Fruit fly (Drosophila melanogaster) Kc167 (cell line): ENCODE measurements around the gene CG32708.

ENCODE experiments used
- Myc ChIP-seq: fragments of >200 bp; optimal IDR thresholded peaks from 2 replicates; lab custom pipeline; 2017; ENCODE audit warnings: missing external identifiers
- Sin3A ChIP-seq: fragments of >200 bp; optimal IDR thresholded peaks from 2 replicates; lab custom pipeline; 2018; ENCODE audit warnings: missing external identifiers
- h ChIP-seq: fragments of >200 bp; optimal IDR thresholded peaks from 3 replicates; lab custom pipeline; 2018; ENCODE audit warnings: missing external identifiers
- psq ChIP-seq: fragments of >200 bp; optimal IDR thresholded peaks from 2 replicates; lab custom pipeline; 2017; ENCODE audit warnings: missing external identifiers
- ttk ChIP-seq: sonication (Bioruptor generic); optimal IDR thresholded peaks from 2 replicates; lab custom pipeline; 2017; ENCODE audit warnings: missing external identifiers

- TF ChIP-seq Sin3A (lab: Kevin White, UChicago) (no peak), psq (no peak), ttk (lab: Kevin White, UChicago) (no peak), h (lab: Kevin White, UChicago) (no peak), Myc (lab: Kevin White, UChicago) (no peak)
These were observed 21.7 kb upstream of the CG32708 start for dm6 chrX:9064029-9064428.
